Fruit fly (Drosophila melanogaster) whole organism, embryonic: Measurements from ENCODE around the gene CG5500.
A peak's percentile ranks its signal among the peaks of the same experiment; 100 is the strongest.

Source experiments
- ATbp ChIP-seq: fragments of 200-800 bp; sonication (Bioruptor generic); optimal IDR thresholded peaks from 2 replicates; lab custom pipeline; 2017; ENCODE audit warnings: missing biosample characterization, mild to moderate bottlenecking, missing genetic modification characterization, missing genetic modification reagents
- Awh ChIP-seq: fragments of 200-800 bp; sonication (Bioruptor generic); IDR thresholded peaks from 2 replicates; pipeline ENCODE4, ENCODE4 v1.3.6; 2022; ENCODE audit warnings: missing biosample characterization, missing genetic modification characterization
- B-H1 ChIP-seq: fragments of 200-800 bp; sonication (Bioruptor generic); IDR thresholded peaks from 3 replicates; pipeline ENCODE4 v1.3.6; 2022; ENCODE audit warnings: missing biosample characterization, missing genetic modification characterization
- Bdp1 ChIP-seq: fragments of 200-800 bp; sonication (Bioruptor generic); optimal IDR thresholded peaks from 3 replicates; lab custom pipeline; 2016; ENCODE audit warnings: missing biosample characterization, missing genetic modification characterization
- Bteb2 ChIP-seq: fragments of 200-800 bp; sonication (Bioruptor generic); optimal IDR thresholded peaks from 2 replicates; lab custom pipeline; 2016; ENCODE audit warnings: missing biosample characterization, missing genetic modification characterization
- CG10147 ChIP-seq: fragments of 200-800 bp; sonication (Bioruptor generic); optimal IDR thresholded peaks from 2 replicates; lab custom pipeline; 2019; ENCODE audit warnings: missing biosample characterization, mild to moderate bottlenecking, missing genetic modification characterization, moderate library complexity
- CG10209 ChIP-seq: fragments of 200-800 bp; sonication (Bioruptor generic); optimal IDR thresholded peaks from 3 replicates; lab custom pipeline; 2017; ENCODE audit warnings: missing biosample characterization, mild to moderate bottlenecking, missing genetic modification characterization, missing genetic modification reagents
- CG11723 ChIP-seq: fragments of 200-800 bp; sonication (Bioruptor generic); optimal IDR thresholded peaks from 2 replicates; lab custom pipeline; 2017; ENCODE audit warnings: missing biosample characterization, mild to moderate bottlenecking, missing genetic modification characterization
- CG14860 ChIP-seq: fragments of 200-800 bp; sonication (Bioruptor generic); IDR thresholded peaks from 3 replicates; pipeline ENCODE4 v1.3.6; 2022; ENCODE audit warnings: missing biosample characterization, missing genetic modification characterization; ENCODE audit not compliant: partially characterized antibody
- CG17328 ChIP-seq: fragments of 200-800 bp; sonication (Bioruptor generic); IDR thresholded peaks from 2 replicates; pipeline ENCODE4 v1.3.6; 2022; ENCODE audit warnings: missing biosample characterization, missing genetic modification characterization
- CG17829 ChIP-seq: fragments of 200-800 bp; optimal IDR thresholded peaks from 2 replicates; lab custom pipeline; 2019; ENCODE audit warnings: missing biosample characterization, mild to moderate bottlenecking, missing genetic modification characterization, moderate library complexity
- CG18262 ChIP-seq: fragments of 200-800 bp; optimal IDR thresholded peaks from 3 replicates; lab custom pipeline; 2019; ENCODE audit warnings: missing biosample characterization, mild to moderate bottlenecking, missing genetic modification characterization, moderate library complexity
- CG18599 ChIP-seq: fragments of 200-800 bp; sonication (Bioruptor generic); optimal IDR thresholded peaks from 3 replicates; lab custom pipeline; 2017; ENCODE audit warnings: missing biosample characterization, missing genetic modification characterization, mild to moderate bottlenecking, moderate library complexity, missing genetic modification reagents
- CG30020 ChIP-seq: fragments of 200-800 bp; optimal IDR thresholded peaks from 2 replicates; lab custom pipeline; 2019; ENCODE audit warnings: missing biosample characterization, mild to moderate bottlenecking, missing genetic modification characterization, moderate library complexity
- CG31224 ChIP-seq: fragments of 200-800 bp; sonication (Bioruptor generic); IDR thresholded peaks from 2 replicates; pipeline ENCODE4 v1.3.6; 2022; ENCODE audit warnings: missing biosample characterization, missing genetic modification characterization
- CG31388 ChIP-seq: fragments of 200-800 bp; sonication (Bioruptor generic); optimal IDR thresholded peaks from 2 replicates; lab custom pipeline; 2016; ENCODE audit warnings: missing biosample characterization, missing genetic modification characterization
- CG3726 ChIP-seq: fragments of 200-800 bp; sonication (Bioruptor generic); IDR thresholded peaks from 3 replicates; pipeline ENCODE4, ENCODE4 v1.3.6; 2022; ENCODE audit warnings: missing biosample characterization, missing genetic modification characterization
- CG3995 ChIP-seq: fragments of 200-800 bp; sonication (Bioruptor generic); optimal IDR thresholded peaks from 3 replicates; lab custom pipeline; 2016; ENCODE audit warnings: missing biosample characterization, missing genetic modification characterization
- CG42726 ChIP-seq: fragments of 200-800 bp; sonication (Bioruptor generic); IDR thresholded peaks from 2 replicates; pipeline ENCODE4 v1.3.6; 2022; ENCODE audit warnings: missing biosample characterization, missing genetic modification characterization; ENCODE audit not compliant: partially characterized antibody
- CG4730 ChIP-seq: fragments of 200-800 bp; sonication (Bioruptor generic); IDR thresholded peaks from 2 replicates; pipeline ENCODE4 v1.3.6; 2022; ENCODE audit warnings: missing biosample characterization, missing genetic modification characterization
- CG7745 ChIP-seq: fragments of 200-800 bp; sonication (Bioruptor generic); optimal IDR thresholded peaks from 2 replicates; lab custom pipeline; 2018; ENCODE audit warnings: missing biosample characterization, mild to moderate bottlenecking, missing genetic modification characterization, moderate library complexity
- CG9609 ChIP-seq: fragments of 200-800 bp; sonication (Bioruptor generic); optimal IDR thresholded peaks from 3 replicates; lab custom pipeline; 2016; ENCODE audit warnings: missing biosample characterization, missing genetic modification characterization
- D19A ChIP-seq: fragments of 200-800 bp; optimal IDR thresholded peaks from 3 replicates; lab custom pipeline; 2019; ENCODE audit warnings: missing biosample characterization, mild to moderate bottlenecking, missing genetic modification characterization, moderate library complexity
- Doc2 ChIP-seq: fragments of 200-800 bp; sonication (Bioruptor generic); IDR thresholded peaks from 2 replicates; pipeline ENCODE4 v1.3.6; 2022; ENCODE audit warnings: missing biosample characterization, missing genetic modification characterization
- Dref ChIP-seq: fragments of 200-800 bp; sonication (Bioruptor generic); IDR thresholded peaks from 2 replicates; pipeline ENCODE4 v1.3.6; 2022; ENCODE audit warnings: missing biosample characterization, missing genetic modification characterization
- Drgx ChIP-seq: fragments of 200-800 bp; sonication (Bioruptor generic); IDR thresholded peaks from 2 replicates; pipeline ENCODE4 v1.3.6; 2022; ENCODE audit warnings: missing biosample characterization, missing genetic modification characterization
- Fer1 ChIP-seq: fragments of 200-800 bp; sonication (Bioruptor generic); optimal IDR thresholded peaks from 2 replicates; lab custom pipeline; 2017; ENCODE audit warnings: missing biosample characterization, mild to moderate bottlenecking, missing genetic modification characterization
- Fer3 ChIP-seq: fragments of 200-800 bp; sonication (Bioruptor generic); optimal IDR thresholded peaks from 2 replicates; lab custom pipeline; 2018; ENCODE audit warnings: missing biosample characterization, mild to moderate bottlenecking, missing genetic modification characterization, moderate library complexity
- HHEX ChIP-seq: fragments of 200-800 bp; sonication (Bioruptor generic); optimal IDR thresholded peaks from 3 replicates; lab custom pipeline; 2017; ENCODE audit warnings: missing biosample characterization, mild to moderate bottlenecking, missing genetic modification characterization, missing genetic modification reagents
- NC2β ChIP-seq: fragments of 200-800 bp; sonication (Bioruptor generic); optimal IDR thresholded peaks from 2 replicates; lab custom pipeline; 2016; ENCODE audit warnings: missing biosample characterization, missing genetic modification characterization
- NK7.1 ChIP-seq: fragments of 200-800 bp; sonication (Bioruptor generic); optimal IDR thresholded peaks from 3 replicates; lab custom pipeline; 2016; ENCODE audit warnings: missing biosample characterization, missing genetic modification characterization
- Oaz ChIP-seq: fragments of 200-800 bp; sonication (Bioruptor generic); IDR thresholded peaks from 2 replicates; pipeline ENCODE4 v1.3.6; 2022; ENCODE audit warnings: missing biosample characterization, missing genetic modification characterization
- Sin3A ChIP-seq: fragments of >200 bp; optimal IDR thresholded peaks from 2 replicates; lab custom pipeline; 2018
- ab ChIP-seq: fragments of 200-800 bp; sonication (Bioruptor generic); optimal IDR thresholded peaks from 2 replicates; lab custom pipeline; 2016; ENCODE audit warnings: missing biosample characterization, missing genetic modification characterization
- ash1 ChIP-seq: fragments of 200-800 bp; sonication (Bioruptor generic); optimal IDR thresholded peaks from 2 replicates; lab custom pipeline; 2018; ENCODE audit warnings: missing biosample characterization, mild to moderate bottlenecking, missing genetic modification characterization
- cad ChIP-seq: fragments of >200 bp; optimal IDR thresholded peaks from 2 replicates; lab custom pipeline; 2017; ENCODE audit warnings: missing biosample characterization, missing genetic modification characterization
- chm ChIP-seq: fragments of 200-800 bp; sonication (Bioruptor generic); IDR thresholded peaks from 2 replicates; pipeline ENCODE4 v1.3.6; 2022; ENCODE audit warnings: missing biosample characterization, missing genetic modification characterization
- corto ChIP-seq: fragments of 200-800 bp; sonication (Bioruptor generic); optimal IDR thresholded peaks from 2 replicates; lab custom pipeline; 2016; ENCODE audit warnings: missing biosample characterization, mild to moderate bottlenecking, missing genetic modification characterization, moderate library complexity
- croc ChIP-seq: fragments of 200-800 bp; sonication (Bioruptor generic); conservative IDR thresholded peaks from 3 replicates; pipeline ENCODE4 v1.3.6; 2022; ENCODE audit warnings: missing biosample characterization, missing genetic modification characterization
- dmrt11E ChIP-seq: fragments of 200-800 bp; sonication (Bioruptor generic); optimal IDR thresholded peaks from 3 replicates; lab custom pipeline; 2018; ENCODE audit warnings: missing biosample characterization, mild to moderate bottlenecking, missing genetic modification characterization, moderate library complexity
- ems ChIP-seq: fragments of 200-800 bp; sonication (Bioruptor generic); optimal IDR thresholded peaks from 3 replicates; lab custom pipeline; 2016; ENCODE audit warnings: missing biosample characterization, missing genetic modification characterization
- esg ChIP-seq: fragments of 200-800 bp; sonication (Bioruptor generic); conservative IDR thresholded peaks from 2 replicates; pipeline ENCODE4 v1.3.6; 2022; ENCODE audit warnings: missing biosample characterization, missing genetic modification characterization
- kah ChIP-seq: fragments of 200-800 bp; sonication (Bioruptor generic); optimal IDR thresholded peaks from 2 replicates; lab custom pipeline; 2018; ENCODE audit warnings: missing biosample characterization, mild to moderate bottlenecking, missing genetic modification characterization
- mam ChIP-seq: fragments of 200-800 bp; sonication (Bioruptor generic); optimal IDR thresholded peaks from 3 replicates; lab custom pipeline; 2016; ENCODE audit warnings: missing biosample characterization, missing genetic modification characterization
- nmo ChIP-seq: fragments of 200-800 bp; sonication (Bioruptor generic); optimal IDR thresholded peaks from 2 replicates; lab custom pipeline; 2018; ENCODE audit warnings: missing biosample characterization, mild to moderate bottlenecking, missing genetic modification characterization, moderate library complexity
- odd ChIP-seq: fragments of 200-800 bp; sonication (Bioruptor generic); optimal IDR thresholded peaks from 2 replicates; lab custom pipeline; 2017; ENCODE audit warnings: missing biosample characterization, mild to moderate bottlenecking, missing genetic modification characterization
- pb ChIP-seq: fragments of 200-800 bp; sonication (Bioruptor generic); optimal IDR thresholded peaks from 3 replicates; lab custom pipeline; 2016; ENCODE audit warnings: missing biosample characterization, missing genetic modification characterization
- sc ChIP-seq, 3 experiments: fragments of >200 bp in 2 of 3; fragments of 200-800 bp in 1 of 3; sonication (Bioruptor generic) in 1 of 3; optimal IDR thresholded peaks; 2 replicates in 2 of 3; 3 replicates in 1 of 3; lab custom pipeline; 2017; ENCODE audit warnings: mild to moderate bottlenecking in 1 of 3, missing biosample characterization in 1 of 3, missing genetic modification characterization in 1 of 3, missing genetic modification reagents in 1 of 3
- schlank ChIP-seq: fragments of 200-800 bp; sonication (Bioruptor generic); optimal IDR thresholded peaks from 2 replicates; lab custom pipeline; 2018; ENCODE audit warnings: missing biosample characterization, mild to moderate bottlenecking, missing genetic modification characterization
- slbo ChIP-seq: fragments of 200-800 bp; sonication (Bioruptor generic); IDR thresholded peaks from 2 replicates; pipeline ENCODE4 v1.3.6; 2022; ENCODE audit warnings: missing biosample characterization, missing genetic modification characterization
- ssp ChIP-seq: fragments of 200-800 bp; sonication (Bioruptor generic); IDR thresholded peaks from 2 replicates; pipeline ENCODE4 v1.3.6; 2022; ENCODE audit warnings: missing biosample characterization, missing genetic modification characterization
- tap ChIP-seq: fragments of 200-800 bp; optimal IDR thresholded peaks from 3 replicates; lab custom pipeline; 2019; ENCODE audit warnings: missing biosample characterization, mild to moderate bottlenecking, missing genetic modification characterization, moderate library complexity
- yki ChIP-seq: fragments of >200 bp; optimal IDR thresholded peaks from 3 replicates; lab custom pipeline; 2018

The CG5500 gene

dm6 chr3R:26908750-26909149 lies 32.3 kb downstream of the CG5500 start (continued):
- no peak for TF ChIP-seq kah (GFP tag; lab: Kevin White, UChicago)
- no peak for TF ChIP-seq NC2β
- peak; percentile 8 for TF ChIP-seq CG18599
- no peak for TF ChIP-seq ab (GFP tag; lab: Kevin White, UChicago)
- no peak for TF ChIP-seq CG3995 (GFP tag; lab: Kevin White, UChicago)
- peak; percentile 30 for TF ChIP-seq CG18262
- no peak for TF ChIP-seq nmo (GFP tag; lab: Kevin White, UChicago)
- TF ChIP-seq NK7.1 (GFP tag; lab: Kevin White, UChicago): no peak
- no peak for TF ChIP-seq CG7745 (tag; lab: Kevin White, UChicago)
- no peak for TF ChIP-seq CG42726 (GFP tag; lab: Robert Waterston, UW)
- TF ChIP-seq CG31388 (GFP tag; lab: Kevin White, UChicago): no peak
- TF ChIP-seq Doc2: no peak
- no peak for TF ChIP-seq CG30020 (tag; lab: Kevin White, UChicago)
- peak; percentile 21 for TF ChIP-seq Fer1
- no peak for TF ChIP-seq schlank (tag; lab: Kevin White, UChicago)
- no peak for TF ChIP-seq croc (GFP tag; lab: Robert Waterston, UW)
- TF ChIP-seq esg (GFP tag; lab: Robert Waterston, UW): no peak
- TF ChIP-seq cad (GFP tag; lab: Kevin White, UChicago): no peak
- TF ChIP-seq CG17829 (tag; lab: Kevin White, UChicago): no peak
- TF ChIP-seq CG14860 (GFP tag; lab: Robert Waterston, UW): no peak
- no peak for TF ChIP-seq Bteb2 (GFP tag; lab: Kevin White, UChicago)
- no peak for TF ChIP-seq yki (lab: Kevin White, UChicago)
- TF ChIP-seq chm (GFP tag; lab: Robert Waterston, UW): no peak
- TF ChIP-seq CG11723 (GFP tag; lab: Kevin White, UChicago): peak; percentile 37
- TF ChIP-seq ATbp (GFP tag; lab: Kevin White, UChicago): peak; percentile 71
- TF ChIP-seq Fer3 (tag; lab: Kevin White, UChicago): peak; percentile 23
- TF ChIP-seq B-H1 (GFP tag; lab: Robert Waterston, UW): no peak
- peak; percentile 34 for TF ChIP-seq odd (GFP tag; lab: Kevin White, UChicago)
- TF ChIP-seq pb (GFP tag; lab: Kevin White, UChicago): no peak
- no peak for TF ChIP-seq Oaz (GFP tag; lab: Robert Waterston, UW)
- no peak for TF ChIP-seq CG4730 (GFP tag; lab: Robert Waterston, UW)
- TF ChIP-seq Sin3A: no peak
- TF ChIP-seq ash1 (GFP tag; lab: Kevin White, UChicago): no peak
- no peak for TF ChIP-seq dmrt11E
- TF ChIP-seq ems: no peak
- no peak for TF ChIP-seq Awh (GFP tag; lab: Robert Waterston, UW)
- TF ChIP-seq Dref (GFP tag; lab: Robert Waterston, UW): no peak
- TF ChIP-seq sc (optimal IDR thresholded peaks at IDR 0.05; lab: Kevin White, UChicago): no peak
- no peak for TF ChIP-seq sc (GFP tag; optimal IDR thresholded peaks at IDR 0.05; lab: Kevin White, UChicago)
- peak; percentile 20 for TF ChIP-seq CG10209
- TF ChIP-seq tap: no peak
- TF ChIP-seq slbo (GFP tag; lab: Robert Waterston, UW): no peak
- no peak for TF ChIP-seq corto
- TF ChIP-seq CG31224 (GFP tag; lab: Robert Waterston, UW): no peak
- no peak for TF ChIP-seq D19A
- no peak for TF ChIP-seq CG9609 (GFP tag; lab: Kevin White, UChicago)
- no peak for TF ChIP-seq ssp (GFP tag; lab: Robert Waterston, UW)
- no peak for TF ChIP-seq Drgx (GFP tag; lab: Robert Waterston, UW)
- TF ChIP-seq HHEX (GFP tag; lab: Kevin White, UChicago): peak; percentile 31
- no peak for TF ChIP-seq mam (GFP tag; lab: Kevin White, UChicago)
- no peak for TF ChIP-seq CG3726 (GFP tag; lab: Robert Waterston, UW)
- TF ChIP-seq Bdp1: no peak
- TF ChIP-seq CG10147 (GFP tag; lab: Kevin White, UChicago): no peak
- TF ChIP-seq CG17328 (GFP tag; lab: Robert Waterston, UW): 0 out of 2 replicates have a peak, but pooled peaks have one; percentile 5
